Worm (Caenorhabditis elegans) whole organism, L4/young adult: ENCODE results near the gene kqt-2.

Source experiments
- dao-5 ChIP-seq: sonication (generic microtip); optimal IDR thresholded peaks from 2 replicates; lab custom pipeline; 2016; ENCODE audit warnings: missing genotype, missing genetic modification characterization, moderate library complexity, missing compliant biosample characterization
- him-1 ChIP-seq: sonication (generic microtip); optimal IDR thresholded peaks from 2 replicates; lab custom pipeline; 2016; ENCODE audit warnings: missing genotype, missing genetic modification reagents, missing genetic modification characterization, missing compliant biosample characterization

DNA sequence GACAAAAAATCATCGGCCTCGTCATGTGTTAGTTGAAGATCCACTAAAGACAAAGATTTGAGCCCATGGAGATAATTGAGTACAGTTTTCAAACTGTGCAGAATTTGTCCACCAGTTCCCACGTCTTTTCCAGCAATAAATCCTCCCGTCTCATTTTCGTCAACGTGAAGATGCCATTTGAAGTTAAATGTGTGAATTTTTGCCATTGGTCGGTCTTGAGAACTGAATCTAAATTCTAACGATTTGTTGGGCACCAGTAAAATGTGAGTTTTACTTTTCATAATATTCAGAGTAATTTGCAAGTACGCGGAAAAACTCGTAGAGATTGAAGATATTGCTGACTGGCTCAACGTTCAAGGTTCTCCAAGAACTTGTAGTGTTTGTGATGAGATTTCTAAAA is 15.6 kb downstream of the kqt-2 start:
- TF ChIP-seq him-1 (tag; lab: Kevin White, UChicago) (no peak), dao-5 (tag; lab: Kevin White, UChicago) (no peak)
